Worm (Caenorhabditis elegans): ENCODE data around the gene bath-45.

Gene bath-45

DNA sequence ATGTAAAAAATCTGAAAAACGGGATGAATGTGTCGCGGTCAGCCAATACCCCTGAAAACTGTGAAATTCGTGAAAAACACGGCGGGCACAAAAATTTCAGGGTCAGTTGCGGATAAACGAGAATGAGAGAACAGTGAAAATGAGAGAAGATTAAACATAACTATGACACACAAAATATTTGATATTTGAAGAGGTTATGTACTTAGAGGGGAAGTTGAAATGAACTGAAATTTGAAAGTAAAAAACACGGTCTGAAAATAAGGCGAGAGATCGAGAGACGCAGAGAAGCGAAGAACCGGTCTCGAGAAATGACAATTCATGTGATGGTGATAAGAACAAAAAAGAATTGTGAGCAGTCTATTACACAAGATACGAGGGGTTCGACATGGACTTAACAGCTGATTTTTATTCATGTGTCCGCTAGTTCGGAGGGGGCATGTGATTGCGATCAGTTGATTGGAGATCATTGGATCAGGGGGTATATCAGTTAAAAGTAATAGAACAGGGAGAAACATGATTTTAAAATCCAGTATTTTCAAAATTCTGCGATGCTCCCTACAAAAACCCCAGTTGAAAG is 43.0 kb downstream of the bath-45 start, which contains the start of gene moe-3:
Gene moe-3, minus strand, starts transcription at position 51 of the 577 bp plus-strand sequence.
- TF ChIP-seq tab-1 (GFP tag; IDR thresholded peaks at IDR 0.05) (no peak), ztf-23 (GFP tag; IDR thresholded peaks at IDR 0.05) (no peak), cog-1 (tag; optimal IDR thresholded peaks at IDR 0.05) (no peak), med-1 (GFP tag; optimal IDR thresholded peaks at IDR 0.05; ENCODE audit: insufficient read depth) (no peak), klf-2 (GFP tag; conservative IDR thresholded peaks at IDR 0.05) (no peak), T22C8.4 (GFP tag; IDR thresholded peaks at IDR 0.05) (no peak), flt-1 (GFP tag; IDR thresholded peaks at IDR 0.05) (no peak), ref-1 (GFP tag; conservative IDR thresholded peaks at IDR 0.05) (no peak), ztf-29 (GFP tag; IDR thresholded peaks at IDR 0.05) (no peak)

DNA sequence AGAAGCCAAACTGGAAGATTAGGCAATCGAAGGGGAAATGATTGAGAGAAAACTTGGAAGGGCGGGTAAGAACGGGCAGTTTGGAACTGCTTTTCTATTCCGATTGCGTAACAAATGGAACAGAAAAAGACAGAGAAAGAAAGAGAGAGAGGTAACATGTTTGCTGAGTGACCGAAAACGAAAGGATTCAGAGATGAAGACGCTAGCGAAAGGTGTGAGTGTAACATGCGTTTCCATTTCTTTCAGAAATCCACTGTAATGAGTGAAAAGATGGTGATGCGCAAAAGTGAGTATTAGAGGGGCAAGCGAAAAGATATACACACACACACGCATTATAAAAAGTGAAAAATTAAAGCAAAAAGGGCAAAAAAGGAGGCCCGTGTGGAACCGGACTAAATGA is 44.7 kb downstream of the bath-45 start:
- no peak for TF ChIP-seq klf-2 (GFP tag; conservative IDR thresholded peaks at IDR 0.05)
- no peak for TF ChIP-seq ztf-23 (GFP tag; IDR thresholded peaks at IDR 0.05)
- TF ChIP-seq cog-1 (tag; optimal IDR thresholded peaks at IDR 0.05) = no peak
- no peak for TF ChIP-seq med-1 (GFP tag; optimal IDR thresholded peaks at IDR 0.05; ENCODE audit: insufficient read depth)
- TF ChIP-seq tab-1 (GFP tag; IDR thresholded peaks at IDR 0.05) = no peak
- no peak for TF ChIP-seq flt-1 (GFP tag; IDR thresholded peaks at IDR 0.05)
- no peak for TF ChIP-seq ztf-29 (GFP tag; IDR thresholded peaks at IDR 0.05)
- no peak for TF ChIP-seq T22C8.4 (GFP tag; IDR thresholded peaks at IDR 0.05)
- TF ChIP-seq ref-1 (GFP tag; conservative IDR thresholded peaks at IDR 0.05) = no peak

ce11 chrII:13170696-13171095 is 47.9 kb downstream of the bath-45 start:
- TF ChIP-seq klf-2 (GFP tag; conservative IDR thresholded peaks at IDR 0.05) (no peak), ztf-23 (GFP tag; IDR thresholded peaks at IDR 0.05) (no peak), T22C8.4 (GFP tag; IDR thresholded peaks at IDR 0.05) (no peak), ref-1 (GFP tag; conservative IDR thresholded peaks at IDR 0.05) (no peak), cog-1 (tag; optimal IDR thresholded peaks at IDR 0.05) (no peak), ztf-29 (GFP tag; IDR thresholded peaks at IDR 0.05) (no peak), med-1 (GFP tag; optimal IDR thresholded peaks at IDR 0.05; ENCODE audit: insufficient read depth) (no peak), flt-1 (GFP tag; IDR thresholded peaks at IDR 0.05) (no peak), tab-1 (GFP tag; IDR thresholded peaks at IDR 0.05) (no peak)

ce11 chrII:13174435-13174834 is 51.6 kb downstream of the bath-45 start:
- TF ChIP-seq cog-1 (tag; optimal IDR thresholded peaks at IDR 0.05) (no peak), T22C8.4 (GFP tag; IDR thresholded peaks at IDR 0.05) (no peak)
